Worm (Caenorhabditis elegans): Measurements from ENCODE around the gene B0336.12.

B0336.12 gene

DNA sequence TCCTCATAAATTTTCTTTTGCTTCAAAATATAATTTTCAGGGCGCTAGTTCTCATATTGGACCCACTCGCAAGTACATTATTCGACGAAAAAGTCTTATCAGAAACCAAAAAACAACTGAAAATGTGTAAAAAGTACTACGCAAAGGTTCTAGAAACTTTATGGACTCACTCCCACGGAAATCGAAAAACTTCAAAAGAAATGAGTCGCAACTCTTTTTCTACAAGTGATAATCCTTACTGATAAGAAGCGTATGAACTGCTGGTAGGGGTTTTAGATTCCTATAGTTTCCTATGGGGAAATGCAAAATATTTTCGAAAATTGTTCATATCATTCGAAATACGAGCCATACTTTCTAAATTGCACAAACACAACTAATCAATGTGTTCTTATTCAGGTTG lies 34.6 kb upstream of the B0336.12 start, which contains the start of gene B0244.5:
TSS of gene B0244.5 (plus strand) at position 301 of the 400 bp plus-strand sequence.
- TF ChIP-seq B0310.2 (tag; optimal IDR thresholded peaks at IDR 0.05) (no peak), tbx-37 (GFP tag; conservative IDR thresholded peaks at IDR 0.05) (no peak), scrt-1 (GFP tag; IDR thresholded peaks at IDR 0.05) (no peak), tbx-11 (GFP tag; IDR thresholded peaks at IDR 0.05) (no peak), ama-1 (optimal IDR thresholded peaks at IDR 0.05) (no peak), ceh-13 (GFP tag; optimal IDR thresholded peaks at IDR 0.05) (no peak), hmg-4 (GFP tag; optimal IDR thresholded peaks at IDR 0.05) (no peak), pes-1 (GFP tag; IDR thresholded peaks at IDR 0.05) (no peak), ets-7 (tag; optimal IDR thresholded peaks at IDR 0.05) (no peak), hmbx-1 (tag; optimal IDR thresholded peaks at IDR 0.05) (no peak), aly-1 (tag; optimal IDR thresholded peaks at IDR 0.05) (no peak), ceh-36 (tag; optimal IDR thresholded peaks at IDR 0.05) (no peak), tra-4 (tag; optimal IDR thresholded peaks at IDR 0.05) (no peak), sea-1 (GFP tag; conservative IDR thresholded peaks at IDR 0.05) (no peak), hnd-1 (tag; optimal IDR thresholded peaks at IDR 0.05) (no peak), flt-1 (GFP tag; IDR thresholded peaks at IDR 0.05) (no peak), F13C5.2 (tag; optimal IDR thresholded peaks at IDR 0.05) (no peak)

DNA sequence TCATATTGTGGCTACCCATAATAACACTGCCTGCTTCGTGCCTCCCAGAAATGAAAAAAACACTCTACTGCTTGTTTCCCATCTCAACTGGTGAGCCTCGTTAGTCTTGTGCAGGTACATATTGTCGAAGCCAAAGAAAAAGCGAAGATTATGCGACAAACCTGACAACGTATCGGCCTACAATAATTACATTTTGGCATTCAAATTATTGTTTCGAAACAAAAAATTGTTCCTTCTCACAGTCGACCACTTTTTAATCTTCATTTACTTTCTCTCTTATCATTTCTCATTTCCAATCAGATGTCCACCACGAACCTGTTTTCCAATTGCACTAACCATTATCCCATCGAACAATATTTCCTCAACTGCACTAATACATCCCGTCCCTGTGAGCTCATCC lies 33.1 kb upstream of the B0336.12 start, which contains the start of gene B0244.15:
TSS of gene B0244.15 (plus strand) at position 301 of the 400 bp plus-strand sequence.
- no peak for TF ChIP-seq flt-1 (GFP tag; IDR thresholded peaks at IDR 0.05)
- TF ChIP-seq ets-7 (tag; optimal IDR thresholded peaks at IDR 0.05) = no peak
- TF ChIP-seq B0310.2 (tag; optimal IDR thresholded peaks at IDR 0.05) = no peak
- TF ChIP-seq aly-1 (tag; optimal IDR thresholded peaks at IDR 0.05) = no peak
- TF ChIP-seq scrt-1 (GFP tag; IDR thresholded peaks at IDR 0.05) = no peak
- TF ChIP-seq ceh-13 (GFP tag; optimal IDR thresholded peaks at IDR 0.05) = no peak
- no peak for TF ChIP-seq pes-1 (GFP tag; IDR thresholded peaks at IDR 0.05)
- no peak for TF ChIP-seq ceh-36 (tag; optimal IDR thresholded peaks at IDR 0.05)
- no peak for TF ChIP-seq hmbx-1 (tag; optimal IDR thresholded peaks at IDR 0.05)
- no peak for TF ChIP-seq F13C5.2 (tag; optimal IDR thresholded peaks at IDR 0.05)
- no peak for TF ChIP-seq ama-1 (optimal IDR thresholded peaks at IDR 0.05)
- TF ChIP-seq hnd-1 (tag; optimal IDR thresholded peaks at IDR 0.05) = no peak
- TF ChIP-seq tra-4 (tag; optimal IDR thresholded peaks at IDR 0.05) = no peak
- TF ChIP-seq sea-1 (GFP tag; conservative IDR thresholded peaks at IDR 0.05) = no peak
- TF ChIP-seq tbx-37 (GFP tag; conservative IDR thresholded peaks at IDR 0.05) = no peak
- TF ChIP-seq hmg-4 (GFP tag; optimal IDR thresholded peaks at IDR 0.05) = no peak
- no peak for TF ChIP-seq tbx-11 (GFP tag; IDR thresholded peaks at IDR 0.05)

DNA sequence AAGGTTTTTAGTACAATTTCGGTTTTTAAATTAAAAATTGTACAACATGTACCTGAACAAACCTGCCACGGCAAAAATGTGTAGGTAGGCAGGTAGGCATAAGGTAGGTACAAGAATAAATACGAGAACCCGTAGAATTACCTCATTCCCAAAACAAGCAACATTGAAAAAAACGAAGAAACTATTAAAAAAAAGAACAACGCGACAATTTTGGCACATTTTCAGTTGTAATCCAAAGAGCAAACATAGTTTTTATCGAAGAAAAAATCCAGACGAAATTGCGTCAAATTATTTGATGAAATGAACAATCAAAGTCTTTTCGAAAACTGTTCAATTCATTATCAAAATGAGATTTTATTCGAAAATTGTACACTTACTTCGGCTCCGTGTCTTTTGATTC lies 30.7 kb upstream of the B0336.12 start, which contains the start of gene B0244.16:
TSS of gene B0244.16 (plus strand) at position 301 of the 400 bp plus-strand sequence.
- TF ChIP-seq ets-7 (tag; optimal IDR thresholded peaks at IDR 0.05) (no peak), tbx-37 (GFP tag; conservative IDR thresholded peaks at IDR 0.05) (no peak), hnd-1 (tag; optimal IDR thresholded peaks at IDR 0.05) (no peak), ceh-13 (GFP tag; optimal IDR thresholded peaks at IDR 0.05) (no peak), aly-1 (tag; optimal IDR thresholded peaks at IDR 0.05) (no peak)

DNA sequence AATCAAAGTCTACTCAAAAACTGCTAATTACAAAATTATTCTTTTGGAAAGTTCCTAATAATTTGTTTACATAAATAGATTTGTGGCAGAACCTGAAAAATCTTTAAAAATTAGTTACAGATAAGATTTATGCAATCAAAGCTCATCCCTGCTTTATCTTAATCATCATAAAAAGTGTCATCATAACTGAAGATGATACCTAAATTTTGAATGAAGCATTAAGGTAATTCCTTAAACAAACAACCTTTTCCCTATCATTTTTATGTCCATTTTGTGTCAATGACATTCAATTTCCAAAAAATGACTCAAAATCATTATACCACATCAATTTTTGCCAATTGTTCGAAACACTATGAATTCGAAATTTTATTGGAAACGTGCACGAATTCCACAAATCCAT lies 27.8 kb upstream of the B0336.12 start, which contains the start of gene B0244.6:
TSS of gene B0244.6 (plus strand) at position 301 of the 400 bp plus-strand sequence.
- no peak for TF ChIP-seq B0310.2 (tag; optimal IDR thresholded peaks at IDR 0.05)
- no peak for TF ChIP-seq ets-7 (tag; optimal IDR thresholded peaks at IDR 0.05)
- no peak for TF ChIP-seq tbx-11 (GFP tag; IDR thresholded peaks at IDR 0.05)

DNA sequence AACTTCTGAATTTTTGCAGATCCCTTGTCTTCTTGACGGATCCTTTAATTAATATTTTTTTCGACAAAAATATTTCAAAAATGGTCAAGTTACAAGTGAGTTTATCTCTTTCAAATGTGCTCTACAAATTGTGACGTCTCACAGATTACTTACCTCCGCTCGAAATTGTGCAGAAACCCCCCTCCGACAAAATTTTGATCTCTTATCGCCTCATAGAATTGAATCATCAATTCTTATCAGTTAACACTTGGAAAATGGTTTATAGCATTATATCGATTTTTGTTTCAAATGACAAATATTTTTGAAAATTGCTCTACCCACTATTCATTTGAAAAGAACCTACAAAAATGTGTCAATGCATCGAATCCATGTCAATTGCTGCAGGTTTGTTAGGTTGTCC lies 25.0 kb upstream of the B0336.12 start, which contains the start of gene B0244.10:
TSS of gene B0244.10 (plus strand) at position 254 of the 400 bp plus-strand sequence.
- no peak for TF ChIP-seq sea-1 (GFP tag; conservative IDR thresholded peaks at IDR 0.05)
- no peak for TF ChIP-seq ets-7 (tag; optimal IDR thresholded peaks at IDR 0.05)
- no peak for TF ChIP-seq hmbx-1 (tag; optimal IDR thresholded peaks at IDR 0.05)
- TF ChIP-seq aly-1 (tag; optimal IDR thresholded peaks at IDR 0.05) = no peak
- TF ChIP-seq hmg-4 (GFP tag; optimal IDR thresholded peaks at IDR 0.05) = no peak
- no peak for TF ChIP-seq scrt-1 (GFP tag; IDR thresholded peaks at IDR 0.05)
- TF ChIP-seq B0310.2 (tag; optimal IDR thresholded peaks at IDR 0.05) = no peak

DNA sequence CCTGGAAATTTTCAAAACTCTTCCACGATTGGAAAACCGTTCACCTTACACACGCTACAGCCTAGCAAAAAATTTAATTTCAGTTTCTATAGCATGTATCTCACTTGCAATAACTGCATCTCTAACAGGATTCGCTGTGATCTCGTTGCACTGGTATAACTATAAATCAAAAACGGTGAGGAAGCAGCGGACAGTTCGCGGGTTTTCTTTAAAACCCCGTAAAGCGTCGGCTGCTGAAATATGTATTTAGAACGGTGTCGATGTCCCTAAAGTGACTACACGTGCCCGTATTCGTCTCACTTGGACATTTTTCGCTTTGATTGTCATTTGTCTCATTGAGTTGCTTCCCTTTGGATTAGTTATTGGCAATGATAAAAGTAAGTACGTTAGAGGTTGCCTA lies 24.4 kb upstream of the B0336.12 start:
- no peak for TF ChIP-seq pes-1 (GFP tag; IDR thresholded peaks at IDR 0.05)
- TF ChIP-seq tbx-11 (GFP tag; IDR thresholded peaks at IDR 0.05) = no peak
- no peak for TF ChIP-seq B0310.2 (tag; optimal IDR thresholded peaks at IDR 0.05)
- TF ChIP-seq ceh-36 (tag; optimal IDR thresholded peaks at IDR 0.05) = no peak
- no peak for TF ChIP-seq ama-1 (optimal IDR thresholded peaks at IDR 0.05)
- no peak for TF ChIP-seq ets-7 (tag; optimal IDR thresholded peaks at IDR 0.05)
- no peak for TF ChIP-seq hmg-4 (GFP tag; optimal IDR thresholded peaks at IDR 0.05)

DNA sequence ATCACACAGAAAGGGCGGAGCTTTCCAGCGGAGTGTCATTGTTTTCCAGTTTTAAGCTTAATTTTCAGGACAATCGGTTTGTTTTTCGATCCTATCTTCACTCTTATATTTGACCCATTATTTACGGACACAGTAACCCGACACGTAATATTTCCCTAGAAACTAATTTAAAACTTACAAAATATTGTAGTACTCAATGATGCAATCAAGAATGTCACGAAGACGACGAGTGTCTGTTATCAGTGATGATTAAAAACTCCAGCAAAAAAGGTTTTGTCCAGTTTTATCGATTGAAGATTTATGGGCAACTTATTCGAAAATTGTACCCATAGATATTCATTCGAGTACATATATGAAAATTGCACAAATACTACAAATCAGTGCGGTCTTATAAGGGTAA lies 23.0 kb upstream of the B0336.12 start, which contains the start of gene B0244.17:
TSS of gene B0244.17 (plus strand) at position 301 of the 400 bp plus-strand sequence.
- TF ChIP-seq hnd-1 (tag; optimal IDR thresholded peaks at IDR 0.05) (no peak), flt-1 (GFP tag; IDR thresholded peaks at IDR 0.05) (no peak), tbx-37 (GFP tag; conservative IDR thresholded peaks at IDR 0.05) (no peak), aly-1 (tag; optimal IDR thresholded peaks at IDR 0.05) (no peak), hmbx-1 (tag; optimal IDR thresholded peaks at IDR 0.05) (no peak), tbx-11 (GFP tag; IDR thresholded peaks at IDR 0.05) (no peak), ceh-36 (tag; optimal IDR thresholded peaks at IDR 0.05) (no peak)

DNA sequence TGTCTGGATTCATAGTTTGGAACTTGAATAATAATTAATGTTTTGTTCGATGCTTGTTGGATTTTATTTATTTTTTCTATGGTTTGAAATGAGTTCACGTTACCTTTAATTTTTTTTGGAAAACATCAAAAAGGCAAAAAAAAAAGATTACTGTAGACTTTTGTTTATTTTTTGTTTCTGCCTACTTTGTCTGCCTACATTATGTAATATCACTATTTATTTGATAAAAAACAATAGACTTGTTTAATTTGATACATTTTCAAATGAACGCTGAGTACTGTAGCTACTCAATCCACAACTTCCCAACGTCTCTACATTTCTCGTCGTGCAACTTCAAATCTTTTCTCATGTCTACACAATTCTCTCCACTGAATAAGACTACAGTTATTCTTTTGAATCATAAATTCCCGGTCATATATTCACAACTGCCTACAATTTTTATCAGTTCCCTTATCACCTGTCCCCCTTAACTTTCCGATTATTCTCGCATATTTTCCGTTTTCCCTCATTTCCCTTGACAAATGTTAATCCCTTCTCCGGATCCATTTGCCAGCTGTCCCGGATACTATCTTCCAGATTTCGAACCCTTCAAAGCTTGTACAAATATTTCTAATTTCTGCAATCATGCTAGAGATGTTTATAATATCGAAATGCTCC lies 21.2 kb upstream of the B0336.12 start, which contains the start of the genes B0244.9 and B0244.7:
TSS of gene B0244.9 (minus strand) at position 51 of the 657 bp plus-strand sequence.
TSS of gene B0244.7 (plus strand) at position 522 of the 657 bp plus-strand sequence.
- TF ChIP-seq flt-1 (GFP tag; IDR thresholded peaks at IDR 0.05) (no peak), B0310.2 (tag; optimal IDR thresholded peaks at IDR 0.05) (no peak), tra-4 (tag; optimal IDR thresholded peaks at IDR 0.05) (no peak), pes-1 (GFP tag; IDR thresholded peaks at IDR 0.05) (no peak), tbx-37 (GFP tag; conservative IDR thresholded peaks at IDR 0.05) (no peak), ets-7 (tag; optimal IDR thresholded peaks at IDR 0.05) (no peak), ama-1 (optimal IDR thresholded peaks at IDR 0.05) (no peak), hmbx-1 (tag; optimal IDR thresholded peaks at IDR 0.05) (no peak), hnd-1 (tag; optimal IDR thresholded peaks at IDR 0.05) (no peak), ceh-13 (GFP tag; optimal IDR thresholded peaks at IDR 0.05) (no peak), ceh-36 (tag; optimal IDR thresholded peaks at IDR 0.05) (no peak), sea-1 (GFP tag; conservative IDR thresholded peaks at IDR 0.05) (no peak), aly-1 (tag; optimal IDR thresholded peaks at IDR 0.05) (no peak), tbx-11 (GFP tag; IDR thresholded peaks at IDR 0.05) (no peak), hmg-4 (GFP tag; optimal IDR thresholded peaks at IDR 0.05) (no peak), scrt-1 (GFP tag; IDR thresholded peaks at IDR 0.05) (no peak), F13C5.2 (tag; optimal IDR thresholded peaks at IDR 0.05) (no peak)
